Worm (Caenorhabditis elegans) whole organism, L1 larva: ENCODE data around the gene xpo-3.

Experiments used
- aha-1 ChIP-seq: fragments of 150-350 bp; optimal IDR thresholded peaks from 2 replicates; lab custom pipeline; 2014; ENCODE audit warnings: missing biosample characterization, missing genetic modification characterization
- ceh-82 ChIP-seq, 3 experiments: fragments of 150-350 bp in 1 of 3; sonication (generic microtip) in 2 of 3; optimal IDR thresholded peaks; 2 replicates each; lab custom pipeline; 2014 to 2017; ENCODE audit warnings: missing biosample characterization in 3 of 3, missing genetic modification characterization in 3 of 3
- dpl-1 ChIP-seq, 3 experiments: fragments of 150-350 bp in 2 of 3; sonication (generic microtip) in 1 of 3; optimal IDR thresholded peaks; 2 replicates each; lab custom pipeline; 2014 to 2017; ENCODE audit warnings: missing biosample characterization in 3 of 3, missing genetic modification characterization in 3 of 3, missing genetic modification reagents in 3 of 3
- egl-27 ChIP-seq, 2 experiments: fragments of 150-350 bp in 1 of 2; sonication (generic microtip); optimal IDR thresholded peaks; 3 replicates each; lab custom pipeline; 2017 to 2018; ENCODE audit warnings: missing biosample characterization in 2 of 2, missing genetic modification characterization in 2 of 2, missing genetic modification reagents in 2 of 2
- fkh-4 ChIP-seq: sonication (generic microtip); optimal IDR thresholded peaks from 2 replicates; lab custom pipeline; 2016; ENCODE audit warnings: missing compliant biosample characterization, missing genetic modification characterization, borderline replicate concordance
- fos-1 ChIP-seq: fragments of 150-350 bp; optimal IDR thresholded peaks from 2 replicates; lab custom pipeline; 2014; ENCODE audit warnings: missing biosample characterization, missing genetic modification characterization
- jun-1 ChIP-seq: fragments of 150-350 bp; optimal IDR thresholded peaks from 2 replicates; lab custom pipeline; 2014; ENCODE audit warnings: missing biosample characterization, missing genetic modification reagents, missing genetic modification characterization
- lir-3 ChIP-seq: sonication (generic microtip); optimal IDR thresholded peaks from 2 replicates; lab custom pipeline; 2016; ENCODE audit warnings: mild to moderate bottlenecking, missing genetic modification characterization, moderate library complexity, missing compliant biosample characterization; ENCODE audit not compliant: poor library complexity
- lsy-2 ChIP-seq, 2 experiments: fragments of 150-350 bp; optimal IDR thresholded peaks; 2 replicates each; lab custom pipeline; 2014; ENCODE audit warnings: missing biosample characterization in 2 of 2, missing genetic modification characterization in 2 of 2
- mep-1 ChIP-seq: fragments of 150-350 bp; optimal IDR thresholded peaks from 2 replicates; lab custom pipeline; 2014; ENCODE audit warnings: missing biosample characterization, missing genetic modification characterization
- nhr-237 ChIP-seq: fragments of 150-350 bp; optimal IDR thresholded peaks from 2 replicates; lab custom pipeline; 2014; ENCODE audit warnings: missing biosample characterization, missing genetic modification characterization
- nhr-85 ChIP-seq: sonication (generic microtip); peaks from one replicate; lab custom pipeline; 2016; ENCODE audit warnings: missing genetic modification characterization, inconsistent platforms, missing compliant biosample characterization
- zag-1 ChIP-seq: fragments of 150-350 bp; optimal IDR thresholded peaks from 2 replicates; lab custom pipeline; 2014; ENCODE audit warnings: missing biosample characterization, missing genetic modification characterization
- ztf-4 ChIP-seq: fragments of 150-350 bp; optimal IDR thresholded peaks from 2 replicates; lab custom pipeline; 2014; ENCODE audit warnings: missing biosample characterization, missing genetic modification characterization

- TF ChIP-seq jun-1 (tag; lab: Kevin White, UChicago) (no peak), lsy-2 (tag; optimal IDR thresholded peaks at IDR 0.05; lab: Kevin White, UChicago) (no peak), zag-1 (no peak), dpl-1 (GFP tag; optimal IDR thresholded peaks at IDR 0.05; lab: Kevin White, UChicago) (no peak), fos-1 (tag; lab: Kevin White, UChicago) (no peak), fkh-4 (tag; lab: Kevin White, UChicago) (no peak), nhr-85 (tag; lab: Kevin White, UChicago) (no peak), lir-3 (tag; lab: Kevin White, UChicago) (no peak), egl-27 (tag; optimal IDR thresholded peaks at IDR 0.05; lab: Kevin White, UChicago) (no peak), aha-1 (tag; lab: Kevin White, UChicago) (no peak), ceh-82 (tag; optimal IDR thresholded peaks at IDR 0.05; lab: Kevin White, UChicago) (no peak), nhr-237 (no peak), mep-1 (tag; lab: Kevin White, UChicago) (no peak), ztf-4 (tag; lab: Kevin White, UChicago) (no peak)
Measured at ce11 chrIV:7961889-7962342, 38.1 kb upstream of the xpo-3 start.
